Worm (Caenorhabditis elegans): ENCODE measurements around the gene cpsf-3.

- no peak for TF ChIP-seq nhr-28 (tag; optimal IDR thresholded peaks at IDR 0.05)
- no peak for TF ChIP-seq jun-1 (tag; optimal IDR thresholded peaks at IDR 0.05)
- TF ChIP-seq ama-1 (optimal IDR thresholded peaks at IDR 0.05), result no peak
- TF ChIP-seq skn-1 (tag; optimal IDR thresholded peaks at IDR 0.05), result no peak
- TF ChIP-seq unc-62 (GFP tag; optimal IDR thresholded peaks at IDR 0.05), result no peak
- peak; percentile 80 for TF ChIP-seq nfya-1 (tag; optimal IDR thresholded peaks at IDR 0.05; ENCODE audit: insufficient read depth)
- TF ChIP-seq ztf-11 (tag; optimal IDR thresholded peaks at IDR 0.05), result no peak
- peak; percentile 71 for TF ChIP-seq pha-4 (tag; optimal IDR thresholded peaks at IDR 0.05)
- TF ChIP-seq snpc-4 (tag; optimal IDR thresholded peaks at IDR 0.05), result no peak
- no peak for TF ChIP-seq sea-2 (GFP tag; optimal IDR thresholded peaks at IDR 0.05)
These were observed 51.3 kb downstream of the cpsf-3 start for ce11 chrIV:13231393-13231792.

Data from whole organism, L3 larva.